Worm (Caenorhabditis elegans) whole organism, L3 larva: ENCODE data around the gene R53.5.

Source experiments
- R02D3.7 ChIP-seq: fragments of 150-350 bp; optimal IDR thresholded peaks from 2 replicates; lab custom pipeline; 2014; ENCODE audit warnings: missing biosample characterization, missing genetic modification characterization
- ceh-28 ChIP-seq: fragments of 150-350 bp; optimal IDR thresholded peaks from 2 replicates; lab custom pipeline; 2014; ENCODE audit warnings: missing biosample characterization, missing genetic modification reagents, missing genetic modification characterization
- eor-1 ChIP-seq, 2 experiments: fragments of 150-350 bp; optimal IDR thresholded peaks; 2 replicates each; lab custom pipeline; 2014 to 2018; ENCODE audit warnings: missing biosample characterization in 2 of 2, missing genetic modification characterization in 2 of 2
- fkh-10 ChIP-seq: sonication (generic microtip); optimal IDR thresholded peaks from 2 replicates; lab custom pipeline; 2017; ENCODE audit warnings: missing biosample characterization, missing genetic modification reagents, missing genetic modification characterization
- jun-1 ChIP-seq: fragments of 150-350 bp; optimal IDR thresholded peaks from 2 replicates; lab custom pipeline; 2014; ENCODE audit warnings: missing biosample characterization, missing genetic modification reagents, missing genetic modification characterization
- mdl-1 ChIP-seq: fragments of 150-350 bp; optimal IDR thresholded peaks from 2 replicates; lab custom pipeline; 2014; ENCODE audit warnings: missing biosample characterization, missing genetic modification characterization
- nhr-237 ChIP-seq: fragments of 150-350 bp; optimal IDR thresholded peaks from 2 replicates; lab custom pipeline; 2014; ENCODE audit warnings: missing biosample characterization, missing genetic modification characterization
- nhr-28 ChIP-seq: fragments of 150-350 bp; optimal IDR thresholded peaks from 2 replicates; lab custom pipeline; 2014; ENCODE audit warnings: missing biosample characterization, missing genetic modification characterization
- pqm-1 ChIP-seq: fragments of 150-350 bp; optimal IDR thresholded peaks from 2 replicates; lab custom pipeline; 2017; ENCODE audit warnings: missing biosample characterization, missing genetic modification characterization, inconsistent platforms
- unc-62 ChIP-seq: fragments of 150-350 bp; sonication (generic microtip); optimal IDR thresholded peaks from 4 replicates; lab custom pipeline; 2014; ENCODE audit warnings: missing biosample characterization, missing genetic modification reagents, missing genetic modification characterization
- ztf-11 ChIP-seq: fragments of 150-350 bp; optimal IDR thresholded peaks from 2 replicates; lab custom pipeline; 2014; ENCODE audit warnings: missing biosample characterization, missing genetic modification characterization

- TF ChIP-seq nhr-28 (no peak), jun-1 (tag; lab: Kevin White, UChicago) (no peak), pqm-1 (no peak), ceh-28 (tag; lab: Kevin White, UChicago) (no peak), eor-1 (tag; optimal IDR thresholded peaks at IDR 0.05; lab: Kevin White, UChicago) (no peak), ztf-11 (tag; lab: Kevin White, UChicago) (no peak), mdl-1 (tag; lab: Kevin White, UChicago) (no peak), unc-62 (GFP tag; lab: Kevin White, UChicago) (no peak), fkh-10 (GFP tag; lab: Kevin White, UChicago) (no peak), nhr-237 (tag; lab: Kevin White, UChicago) (no peak), R02D3.7 (no peak)
Observed at ce11 chrII:10008552-10008951, 38.3 kb upstream of the R53.5 start.
